Worm (Caenorhabditis elegans): Measurements from ENCODE around the gene npax-3.

- TF ChIP-seq lag-1 (GFP tag; IDR thresholded peaks at IDR 0.05) = no peak
- no peak for TF ChIP-seq nfyb-1 (GFP tag; IDR thresholded peaks at IDR 0.05)
Measured at ce11 chrIV:10803973-10804372, 24.0 kb downstream of the npax-3 start.

Data from whole organism, young adult.